Worm (Caenorhabditis elegans) whole organism, L1 larva: ENCODE measurements around the gene cid-1.

Source experiments
- aha-1 ChIP-seq: fragments of 150-350 bp; optimal IDR thresholded peaks from 2 replicates; lab custom pipeline; 2014; ENCODE audit warnings: missing biosample characterization, missing genetic modification characterization
- aly-2 ChIP-seq: fragments of 150-350 bp; optimal IDR thresholded peaks from 2 replicates; lab custom pipeline; 2014; ENCODE audit warnings: missing biosample characterization, missing genetic modification characterization
- ama-1 ChIP-seq: fragments of 150-350 bp; optimal IDR thresholded peaks from 2 replicates; lab custom pipeline; 2014
- efl-1 ChIP-seq, 4 experiments: fragments of 150-350 bp; optimal IDR thresholded peaks in 3 of 4; peaks in 1 of 4; 1 replicate in 1 of 4; 2 replicates in 3 of 4; lab custom pipeline; 2014; ENCODE audit warnings: missing biosample characterization in 2 of 4, missing genetic modification characterization in 2 of 4, missing genetic modification reagents in 2 of 4
- elt-3 ChIP-seq, 6 experiments: fragments of 150-350 bp in 1 of 6; sonication (generic microtip); optimal IDR thresholded peaks; 2 replicates each; lab custom pipeline; 2017 to 2018; ENCODE audit warnings: missing biosample characterization in 6 of 6, missing genetic modification characterization in 6 of 6, inconsistent platforms in 1 of 6
- fkh-4 ChIP-seq: sonication (generic microtip); optimal IDR thresholded peaks from 2 replicates; lab custom pipeline; 2016; ENCODE audit warnings: missing compliant biosample characterization, missing genetic modification characterization, borderline replicate concordance
- fkh-8 ChIP-seq: sonication (generic microtip); optimal IDR thresholded peaks from 2 replicates; lab custom pipeline; 2016; ENCODE audit warnings: mild to moderate bottlenecking, missing genetic modification characterization, missing compliant biosample characterization
- lin-15B ChIP-seq: fragments of 150-350 bp; sonication (generic microtip); optimal IDR thresholded peaks from 3 replicates; lab custom pipeline; 2014; ENCODE audit warnings: missing biosample characterization, missing genetic modification characterization
- mep-1 ChIP-seq: fragments of 150-350 bp; optimal IDR thresholded peaks from 2 replicates; lab custom pipeline; 2014; ENCODE audit warnings: missing biosample characterization, missing genetic modification characterization
- nhr-11 ChIP-seq: fragments of 150-350 bp; optimal IDR thresholded peaks from 2 replicates; lab custom pipeline; 2014; ENCODE audit warnings: missing biosample characterization, missing genetic modification characterization
- nhr-28 ChIP-seq: fragments of 150-350 bp; optimal IDR thresholded peaks from 2 replicates; lab custom pipeline; 2014; ENCODE audit warnings: missing biosample characterization, missing genetic modification characterization

- TF ChIP-seq mep-1: no peak
- TF ChIP-seq aha-1 (tag; lab: Kevin White, UChicago): no peak
- no peak for TF ChIP-seq elt-3 (tag; optimal IDR thresholded peaks at IDR 0.05; lab: Kevin White, UChicago)
- TF ChIP-seq nhr-11 (tag; lab: Kevin White, UChicago): no peak
- TF ChIP-seq lin-15B (tag; lab: Kevin White, UChicago): no peak
- no peak for TF ChIP-seq aly-2 (tag; lab: Kevin White, UChicago)
- TF ChIP-seq fkh-4: no peak
- no peak for TF ChIP-seq nhr-28 (tag; lab: Kevin White, UChicago)
- TF ChIP-seq ama-1 (lab: Kevin White, UChicago): no peak
- TF ChIP-seq efl-1 (optimal IDR thresholded peaks at IDR 0.05; lab: Kevin White, UChicago): no peak
- TF ChIP-seq efl-1 (GFP tag; optimal IDR thresholded peaks at IDR 0.05 in 1 of 2; lab: Kevin White, UChicago): peak in 1 of 2 experiments; percentile 59
- no peak for TF ChIP-seq fkh-8 (tag; lab: Kevin White, UChicago)
Observed at ce11 chrIII:5137099-5137498, 36.6 kb upstream of the cid-1 start.
